Fruit fly (Drosophila melanogaster): ENCODE data around the gene CG15387.
A peak's percentile ranks its signal among the peaks of the same experiment; 100 is the strongest.

CG15387 gene

dm6 chr2L:2228179-2228849, 2.2 kb upstream of the CG15387 start (continued):
- TF ChIP-seq CG11247 (GFP tag; IDR thresholded peaks at IDR 0.05) (no peak), lilli (GFP tag; optimal IDR thresholded peaks at IDR 0.05) (no peak), Mrtf (GFP tag; IDR thresholded peaks at IDR 0.05) (0 out of 3 replicates have a peak, but pooled peaks have one; percentile 26), CG9932 (GFP tag; IDR thresholded peaks at IDR 0.05) (0 out of 2 replicates have a peak, but pooled peaks have one; percentile 10), CG16815 (GFP tag; optimal IDR thresholded peaks at IDR 0.05) (no peak), fru (optimal IDR thresholded peaks at IDR 0.05) (no peak), bowl (GFP tag; IDR thresholded peaks at IDR 0.05) (no peak), Stat92E (GFP tag; optimal IDR thresholded peaks at IDR 0.05) (no peak), Hmr (GFP tag; optimal IDR thresholded peaks at IDR 0.05) (no peak), Oaz (GFP tag; IDR thresholded peaks at IDR 0.05) (no peak), trem (tag; optimal IDR thresholded peaks at IDR 0.05) (no peak), vnd (GFP tag; IDR thresholded peaks at IDR 0.05; ENCODE audit: partially characterized antibody) (no peak), tna (GFP tag; IDR thresholded peaks at IDR 0.05; ENCODE audit: partially characterized antibody) (no peak), CG4328 (GFP tag; optimal IDR thresholded peaks at IDR 0.05) (no peak), pfk (GFP tag; optimal IDR thresholded peaks at IDR 0.05) (no peak), Med (GFP tag) (peak; percentile 74), tgo (GFP tag; IDR thresholded peaks at IDR 0.05) (no peak), Fer2 (tag; optimal IDR thresholded peaks at IDR 0.05) (no peak), CG4707 (GFP tag; optimal IDR thresholded peaks at IDR 0.05) (peak; percentile 16), mirr (GFP tag; optimal IDR thresholded peaks at IDR 0.05) (peak; percentile 57), exex (tag; optimal IDR thresholded peaks at IDR 0.05) (peak; percentile 94), Dbx (GFP tag; IDR thresholded peaks at IDR 0.05) (0 out of 3 replicates have a peak, but pooled peaks have one; percentile 22), lola (GFP tag; optimal IDR thresholded peaks at IDR 0.05) (no peak), sim (GFP tag; IDR thresholded peaks at IDR 0.05) (no peak), toy (GFP tag; IDR thresholded peaks at IDR 0.05) (no peak), CG10274 (GFP tag; optimal IDR thresholded peaks at IDR 0.05) (no peak), CG8388 (GFP tag; optimal IDR thresholded peaks at IDR 0.05) (no peak), CkIIα-i1 (GFP tag; IDR thresholded peaks at IDR 0.05) (no peak), pzg (GFP tag; optimal IDR thresholded peaks at IDR 0.05) (no peak), Nf-YA (GFP tag; IDR thresholded peaks at IDR 0.05) (no peak), CG1024 (GFP tag; IDR thresholded peaks at IDR 0.05) (no peak), pnt (GFP tag; optimal IDR thresholded peaks at IDR 0.05) (no peak), jigr1 (GFP tag; IDR thresholded peaks at IDR 0.05) (no peak), run (tag; optimal IDR thresholded peaks at IDR 0.05) (no peak), hth (optimal IDR thresholded peaks at IDR 0.05) (no peak)

DNA sequence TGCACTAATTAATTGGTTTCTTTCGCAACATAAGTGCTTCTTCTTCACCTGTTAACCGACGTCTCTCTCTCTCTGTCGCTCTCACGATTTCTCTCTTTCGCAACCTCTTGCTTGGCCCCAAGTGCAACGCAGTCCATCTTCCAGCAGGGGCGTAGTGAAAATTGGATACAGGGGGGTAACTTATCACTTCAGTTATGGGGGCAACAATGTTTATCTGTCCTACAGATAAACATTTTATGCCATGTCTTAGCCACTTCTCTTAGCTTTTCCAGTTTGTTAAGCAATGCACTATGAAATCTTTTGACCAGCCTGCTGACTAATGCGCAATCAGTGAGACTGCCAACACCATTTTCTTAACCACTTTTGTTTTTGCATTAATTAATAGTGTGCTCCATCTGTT, 1.2 kb upstream of the CG15387 start:
- TF ChIP-seq CG34422 (GFP tag; IDR thresholded peaks at IDR 0.05) (peak; percentile 49; the same call in 1 of the 3 replicates), ttk (GFP tag; IDR thresholded peaks at IDR 0.05) (peak; percentile 31; the same call in 1 of the 2 replicates), Six4 (GFP tag; optimal IDR thresholded peaks at IDR 0.05) (peak; percentile 27), vvl (GFP tag; IDR thresholded peaks at IDR 0.05) (peak; percentile 86), bsh (GFP tag; optimal IDR thresholded peaks at IDR 0.05) (peak; percentile 23 to 57), CG6689 (GFP tag; IDR thresholded peaks at IDR 0.05) (peak; percentile 62), dmrt99B (tag; optimal IDR thresholded peaks at IDR 0.05) (peak; percentile 72), CG10979 (tag; optimal IDR thresholded peaks at IDR 0.05) (peak; percentile 28), lilli (GFP tag; optimal IDR thresholded peaks at IDR 0.05) (peak; percentile 48), Pdp1 (GFP tag; optimal IDR thresholded peaks at IDR 0.05) (peak; percentile 17 to 24), prd (optimal IDR thresholded peaks at IDR 0.05) (no peak), prd (GFP tag; IDR thresholded peaks at IDR 0.05) (peak; percentile 51; the same call in 2 of the 3 replicates), CG8281 (tag; optimal IDR thresholded peaks at IDR 0.05) (no peak), CG10209 (GFP tag; optimal IDR thresholded peaks at IDR 0.05) (peak; percentile 19), CG6654 (GFP tag; optimal IDR thresholded peaks at IDR 0.05) (no peak), CG14050 (GFP tag; IDR thresholded peaks at IDR 0.05) (peak; percentile 56; the same call in 1 of the 3 replicates), CG9817 (tag; optimal IDR thresholded peaks at IDR 0.05) (peak; percentile 2), CG12769 (tag; optimal IDR thresholded peaks at IDR 0.05) (peak; percentile 34)

Data from whole organism, embryonic.